Worm (Caenorhabditis elegans): ENCODE results near the gene C09E10.3.

C09E10.3 gene

DNA sequence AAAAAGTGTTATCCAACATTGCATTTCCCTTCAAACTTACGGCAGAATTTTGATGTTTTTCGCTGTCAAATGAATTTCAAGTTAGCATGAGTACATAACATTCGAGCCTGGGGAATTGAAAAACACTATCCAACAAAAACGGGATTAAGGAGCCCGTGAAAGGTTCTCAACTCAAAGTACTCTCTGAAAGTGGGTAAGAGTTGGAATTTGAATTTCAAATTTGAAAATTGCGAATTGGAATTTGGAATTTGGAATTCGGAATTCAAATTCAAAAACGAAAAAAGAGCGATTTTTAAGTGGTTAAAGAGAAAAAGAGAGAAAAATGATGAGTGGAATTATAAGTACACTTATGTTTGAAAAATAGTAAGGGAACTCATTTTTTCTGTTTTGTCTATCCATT, at the start of gene C09E10.3, which contains the start of gene dgk-1:
C09E10.3 (minus strand) TSS at position 101 of the 400 bp plus-strand sequence.
dgk-1 (minus strand) TSS at position 183 of the 400 bp plus-strand sequence.
- no peak for TF ChIP-seq che-1 (tag; optimal IDR thresholded peaks at IDR 0.05)
- TF ChIP-seq hlh-13 (GFP tag; optimal IDR thresholded peaks at IDR 0.05) = no peak
- no peak for TF ChIP-seq F13H6.1 (tag; optimal IDR thresholded peaks at IDR 0.05)
- TF ChIP-seq pha-4 (tag; optimal IDR thresholded peaks at IDR 0.05) = no peak
- no peak for TF ChIP-seq ama-1 (optimal IDR thresholded peaks at IDR 0.05)

- no peak for TF ChIP-seq fkh-10 (GFP tag; optimal IDR thresholded peaks at IDR 0.05)
- no peak for TF ChIP-seq pros-1 (tag; optimal IDR thresholded peaks at IDR 0.05)
- TF ChIP-seq unc-55 (GFP tag; optimal IDR thresholded peaks at IDR 0.05) = no peak
- no peak for TF ChIP-seq pha-2 (tag; optimal IDR thresholded peaks at IDR 0.05)
- no peak for TF ChIP-seq unc-86 (tag; optimal IDR thresholded peaks at IDR 0.05)
- TF ChIP-seq odd-2 (tag; optimal IDR thresholded peaks at IDR 0.05) = no peak
- TF ChIP-seq nfya-1 (tag; optimal IDR thresholded peaks at IDR 0.05) = no peak
- no peak for TF ChIP-seq K09A11.1 (tag; optimal IDR thresholded peaks at IDR 0.05; ENCODE audit: insufficient read depth)
- no peak for TF ChIP-seq ref-2 (tag; optimal IDR thresholded peaks at IDR 0.05)
- no peak for TF ChIP-seq tbx-2 (tag; optimal IDR thresholded peaks at IDR 0.05)
- no peak for TF ChIP-seq hlh-6 (tag; optimal IDR thresholded peaks at IDR 0.05)
Observed at ce11 chrX:1038347-1038746, 47.2 kb upstream of the C09E10.3 start, which contains the start of gene F55A4.7. Gene F55A4.7 (minus strand): TSS chrX:1038447.

- TF ChIP-seq ceh-48 (tag; optimal IDR thresholded peaks at IDR 0.05) (peak; percentile 76), sdc-2 (tag; optimal IDR thresholded peaks at IDR 0.05) (peak; percentile 51), unc-42 (tag; optimal IDR thresholded peaks at IDR 0.05) (peak; percentile 25), ref-2 (tag; optimal IDR thresholded peaks at IDR 0.05) (no peak), nfya-1 (tag; optimal IDR thresholded peaks at IDR 0.05) (peak; percentile 1), ceh-31 (tag; optimal IDR thresholded peaks at IDR 0.05) (peak; percentile 60), zip-5 (tag; optimal IDR thresholded peaks at IDR 0.05) (no peak), tbx-2 (tag; optimal IDR thresholded peaks at IDR 0.05) (peak; percentile 15)
Observed at ce11 chrX:1035039-1035598, 43.9 kb upstream of the C09E10.3 start, which contains the start of the genes stau-1 and sec-22. Gene stau-1 (minus strand): TSS chrX:1035286. Gene sec-22 (plus strand): TSS chrX:1035548.

ce11 chrX:1030867-1031266, 39.7 kb upstream of the C09E10.3 start:
- TF ChIP-seq pag-3 (tag; optimal IDR thresholded peaks at IDR 0.05; ENCODE audit: borderline replicate concordance) = no peak
- TF ChIP-seq fkh-6 (tag; optimal IDR thresholded peaks at IDR 0.05) = no peak
- TF ChIP-seq tbx-7 (tag; optimal IDR thresholded peaks at IDR 0.05) = no peak
- TF ChIP-seq hlh-6 (tag; optimal IDR thresholded peaks at IDR 0.05) = no peak
- no peak for TF ChIP-seq nfya-1 (tag; optimal IDR thresholded peaks at IDR 0.05)
- TF ChIP-seq T23F11.4 (GFP tag; optimal IDR thresholded peaks at IDR 0.05) = no peak
- no peak for TF ChIP-seq eyg-1 (tag; optimal IDR thresholded peaks at IDR 0.05)
- no peak for TF ChIP-seq sox-4 (tag; optimal IDR thresholded peaks at IDR 0.05)
- TF ChIP-seq pat-9 (tag; optimal IDR thresholded peaks at IDR 0.05) = no peak
- no peak for TF ChIP-seq pha-4 (tag; optimal IDR thresholded peaks at IDR 0.05)
- no peak for TF ChIP-seq ceh-19 (GFP tag; optimal IDR thresholded peaks at IDR 0.05)
- TF ChIP-seq ceh-22 (tag; optimal IDR thresholded peaks at IDR 0.05) = no peak
- TF ChIP-seq fkh-10 (GFP tag; optimal IDR thresholded peaks at IDR 0.05) = no peak
- no peak for TF ChIP-seq ceh-30 (tag; optimal IDR thresholded peaks at IDR 0.05)
- no peak for TF ChIP-seq fax-1 (tag; optimal IDR thresholded peaks at IDR 0.05)
- TF ChIP-seq zip-5 (tag; optimal IDR thresholded peaks at IDR 0.05) = no peak
- no peak for TF ChIP-seq F13H6.1 (tag; optimal IDR thresholded peaks at IDR 0.05)
- TF ChIP-seq pqm-1 (tag; optimal IDR thresholded peaks at IDR 0.05) = no peak

- TF ChIP-seq gmeb-2 (tag; optimal IDR thresholded peaks at IDR 0.05) (no peak), hlh-6 (tag; optimal IDR thresholded peaks at IDR 0.05) (no peak), ceh-6 (GFP tag; optimal IDR thresholded peaks at IDR 0.05) (no peak), pax-1 (tag; optimal IDR thresholded peaks at IDR 0.05) (no peak), zip-5 (tag; optimal IDR thresholded peaks at IDR 0.05) (no peak), mec-3 (tag; optimal IDR thresholded peaks at IDR 0.05; ENCODE audit: borderline replicate concordance) (no peak), unc-42 (tag; optimal IDR thresholded peaks at IDR 0.05) (no peak), ceh-14 (tag; optimal IDR thresholded peaks at IDR 0.05) (no peak), sox-2 (GFP tag; IDR thresholded peaks at IDR 0.05) (no peak), fax-1 (tag; optimal IDR thresholded peaks at IDR 0.05) (no peak), fkh-10 (GFP tag; optimal IDR thresholded peaks at IDR 0.05) (no peak), hlh-13 (GFP tag; optimal IDR thresholded peaks at IDR 0.05) (no peak), dve-1 (tag; optimal IDR thresholded peaks at IDR 0.05) (no peak), C38D4.7 (GFP tag; optimal IDR thresholded peaks at IDR 0.05) (no peak), unc-86 (tag; optimal IDR thresholded peaks at IDR 0.05) (no peak), lin-11 (tag; optimal IDR thresholded peaks at IDR 0.05) (no peak), ceh-34 (tag; optimal IDR thresholded peaks at IDR 0.05) (no peak), fkh-6 (tag; optimal IDR thresholded peaks at IDR 0.05) (no peak)
Observed at ce11 chrX:1027370-1027769, 36.2 kb upstream of the C09E10.3 start.

All from whole organism, late embryonic.